Fruit fly (Drosophila melanogaster) whole organism, embryonic: ENCODE results near the gene CG14840.

Experiments
- Asciz ChIP-seq: fragments of 200-800 bp; sonication (Bioruptor generic); optimal IDR thresholded peaks from 2 replicates; lab custom pipeline; 2017; ENCODE audit warnings: missing biosample characterization, mild to moderate bottlenecking, missing genetic modification characterization, missing genetic modification reagents
- Awh ChIP-seq: fragments of 200-800 bp; sonication (Bioruptor generic); IDR thresholded peaks from 2 replicates; pipeline ENCODE4, ENCODE4 v1.3.6; 2022; ENCODE audit warnings: missing biosample characterization, missing genetic modification characterization
- B-H2 ChIP-seq: fragments of 200-800 bp; sonication (Bioruptor generic); optimal IDR thresholded peaks from 2 replicates; lab custom pipeline; 2018; ENCODE audit warnings: missing biosample characterization, mild to moderate bottlenecking, missing genetic modification characterization
- Bdp1 ChIP-seq: fragments of 200-800 bp; sonication (Bioruptor generic); optimal IDR thresholded peaks from 3 replicates; lab custom pipeline; 2016; ENCODE audit warnings: missing biosample characterization, missing genetic modification characterization
- CG10959 ChIP-seq: fragments of 200-800 bp; sonication (Bioruptor generic); IDR thresholded peaks from 2 replicates; pipeline ENCODE4 v1.3.6; 2022; ENCODE audit warnings: missing biosample characterization, missing genetic modification characterization
- CG11723 ChIP-seq: fragments of 200-800 bp; sonication (Bioruptor generic); optimal IDR thresholded peaks from 2 replicates; lab custom pipeline; 2017; ENCODE audit warnings: missing biosample characterization, mild to moderate bottlenecking, missing genetic modification characterization
- CG12744 ChIP-seq: fragments of 200-800 bp; sonication (Bioruptor generic); optimal IDR thresholded peaks from 2 replicates; lab custom pipeline; 2016; ENCODE audit warnings: missing biosample characterization, missing genetic modification characterization
- CG15269 ChIP-seq: fragments of 200-800 bp; sonication (Bioruptor generic); optimal IDR thresholded peaks from 2 replicates; lab custom pipeline; 2018; ENCODE audit warnings: missing biosample characterization, mild to moderate bottlenecking, missing genetic modification characterization, moderate library complexity
- CG15479 ChIP-seq: fragments of 200-800 bp; sonication (Bioruptor generic); optimal IDR thresholded peaks from 3 replicates; lab custom pipeline; 2019; ENCODE audit warnings: missing biosample characterization, mild to moderate bottlenecking, missing genetic modification characterization, moderate library complexity
- CG16813 ChIP-seq: fragments of 200-800 bp; sonication (Bioruptor generic); IDR thresholded peaks from 3 replicates; pipeline ENCODE4 v1.3.6; 2022; ENCODE audit warnings: missing biosample characterization, missing genetic modification characterization; ENCODE audit not compliant: partially characterized antibody
- CG17328 ChIP-seq: fragments of 200-800 bp; sonication (Bioruptor generic); IDR thresholded peaks from 2 replicates; pipeline ENCODE4 v1.3.6; 2022; ENCODE audit warnings: missing biosample characterization, missing genetic modification characterization
- CG2712 ChIP-seq: fragments of 200-800 bp; optimal IDR thresholded peaks from 3 replicates; lab custom pipeline; 2019; ENCODE audit warnings: missing biosample characterization, mild to moderate bottlenecking, missing genetic modification characterization, moderate library complexity
- CG30403 ChIP-seq: fragments of 200-800 bp; sonication (Bioruptor generic); optimal IDR thresholded peaks from 3 replicates; lab custom pipeline; 2016; ENCODE audit warnings: missing biosample characterization, missing genetic modification characterization
- CG3065 ChIP-seq: fragments of 200-800 bp; sonication (Bioruptor generic); optimal IDR thresholded peaks from 2 replicates; lab custom pipeline; 2016; ENCODE audit warnings: missing biosample characterization, missing genetic modification characterization
- CG3726 ChIP-seq: fragments of 200-800 bp; sonication (Bioruptor generic); IDR thresholded peaks from 3 replicates; pipeline ENCODE4, ENCODE4 v1.3.6; 2022; ENCODE audit warnings: missing biosample characterization, missing genetic modification characterization
- CG3995 ChIP-seq: fragments of 200-800 bp; sonication (Bioruptor generic); optimal IDR thresholded peaks from 3 replicates; lab custom pipeline; 2016; ENCODE audit warnings: missing biosample characterization, missing genetic modification characterization
- CG4707 ChIP-seq: fragments of 200-800 bp; sonication (Bioruptor generic); optimal IDR thresholded peaks from 2 replicates; lab custom pipeline; 2018; ENCODE audit warnings: missing biosample characterization, mild to moderate bottlenecking, missing genetic modification characterization, moderate library complexity
- CG5180 ChIP-seq: fragments of 200-800 bp; sonication (Bioruptor generic); optimal IDR thresholded peaks from 3 replicates; lab custom pipeline; 2017; ENCODE audit warnings: missing biosample characterization, missing genetic modification characterization, mild to moderate bottlenecking, moderate library complexity, missing genetic modification reagents
- CG6654 ChIP-seq: fragments of 200-800 bp; sonication (Bioruptor generic); optimal IDR thresholded peaks from 2 replicates; lab custom pipeline; 2017; ENCODE audit warnings: missing biosample characterization, mild to moderate bottlenecking, missing genetic modification characterization
- CG9609 ChIP-seq: fragments of 200-800 bp; sonication (Bioruptor generic); optimal IDR thresholded peaks from 3 replicates; lab custom pipeline; 2016; ENCODE audit warnings: missing biosample characterization, missing genetic modification characterization
- CG9797 ChIP-seq: fragments of 200-800 bp; sonication (Bioruptor generic); optimal IDR thresholded peaks from 3 replicates; lab custom pipeline; 2018; ENCODE audit warnings: missing biosample characterization, mild to moderate bottlenecking, missing genetic modification characterization
- CG9817 ChIP-seq: fragments of 200-800 bp; sonication (Bioruptor generic); optimal IDR thresholded peaks from 2 replicates; lab custom pipeline; 2018; ENCODE audit warnings: missing biosample characterization, mild to moderate bottlenecking, missing genetic modification characterization, moderate library complexity
- D ChIP-seq, 2 experiments: fragments of 200-800 bp in 1 of 2; fragments of >200 bp in 1 of 2; sonication (Bioruptor generic) in 1 of 2; optimal IDR thresholded peaks; 2 replicates in 1 of 2; 3 replicates in 1 of 2; lab custom pipeline; 2017; ENCODE audit warnings: mild to moderate bottlenecking in 1 of 2, missing biosample characterization in 1 of 2, missing genetic modification characterization in 1 of 2, missing genetic modification reagents in 1 of 2
- Dbx ChIP-seq: fragments of 200-800 bp; sonication (Bioruptor generic); IDR thresholded peaks from 3 replicates; pipeline ENCODE4 v1.3.6; 2022; ENCODE audit warnings: missing biosample characterization, missing genetic modification characterization
- Deaf1 ChIP-seq: fragments of 200-800 bp; optimal IDR thresholded peaks from 3 replicates; lab custom pipeline; 2019; ENCODE audit warnings: missing biosample characterization, mild to moderate bottlenecking, missing genetic modification characterization, moderate library complexity
- Dek ChIP-seq: fragments of 200-800 bp; sonication (Bioruptor generic); optimal IDR thresholded peaks from 3 replicates; lab custom pipeline; 2019; ENCODE audit warnings: missing biosample characterization, mild to moderate bottlenecking, missing genetic modification characterization, moderate library complexity
- Gsc ChIP-seq: fragments of 200-800 bp; sonication (Bioruptor generic); IDR thresholded peaks from 2 replicates; pipeline ENCODE4 v1.3.6; 2022; ENCODE audit warnings: missing biosample characterization, missing genetic modification characterization
- H15 ChIP-seq: fragments of 200-800 bp; sonication (Bioruptor generic); IDR thresholded peaks from 3 replicates; pipeline ENCODE4 v1.3.6; 2022; ENCODE audit warnings: missing biosample characterization, missing genetic modification characterization
- HmgD ChIP-seq: fragments of 200-800 bp; sonication (Bioruptor generic); optimal IDR thresholded peaks from 3 replicates; lab custom pipeline; 2016; ENCODE audit warnings: missing biosample characterization, missing genetic modification characterization
- Hr39 ChIP-seq: fragments of >200 bp; optimal IDR thresholded peaks from 2 replicates; lab custom pipeline; 2017
- MESR4 ChIP-seq: fragments of 200-800 bp; sonication (Bioruptor generic); optimal IDR thresholded peaks from 2 replicates; lab custom pipeline; 2018; ENCODE audit warnings: missing biosample characterization, mild to moderate bottlenecking, missing genetic modification characterization, moderate library complexity
- MTF-1 ChIP-seq: fragments of 200-800 bp; sonication (Bioruptor generic); optimal IDR thresholded peaks from 2 replicates; lab custom pipeline; 2018; ENCODE audit warnings: missing biosample characterization, mild to moderate bottlenecking, missing genetic modification characterization, borderline replicate concordance
- Med ChIP-seq: fragments of 200-800 bp; sonication (Bioruptor generic); peaks from one replicate; lab custom pipeline; 2016; ENCODE audit warnings: missing biosample characterization, missing genetic modification characterization, mild to moderate bottlenecking, inconsistent platforms, moderate library complexity
- NC2α ChIP-seq: fragments of 200-800 bp; sonication (Bioruptor generic); optimal IDR thresholded peaks from 2 replicates; lab custom pipeline; 2016; ENCODE audit warnings: missing biosample characterization, missing genetic modification characterization
- Sox100B ChIP-seq: fragments of 200-800 bp; sonication (Bioruptor generic); optimal IDR thresholded peaks from 3 replicates; lab custom pipeline; 2018; ENCODE audit warnings: missing biosample characterization, mild to moderate bottlenecking, missing genetic modification characterization
- Trl ChIP-seq, 3 experiments: fragments of >200 bp in 2 of 3; fragments of 200-800 bp in 1 of 3; sonication (Bioruptor generic) in 1 of 3; optimal IDR thresholded peaks; 2 replicates in 1 of 3; 3 replicates in 2 of 3; lab custom pipeline; 2016 to 2017; ENCODE audit warnings: missing biosample characterization in 1 of 3, missing genetic modification characterization in 1 of 3
- chinmo ChIP-seq: fragments of 200-800 bp; sonication (Bioruptor generic); IDR thresholded peaks from 4 replicates; pipeline ENCODE4 v1.3.6; 2022; ENCODE audit warnings: missing biosample characterization, missing genetic modification characterization; ENCODE audit not compliant: partially characterized antibody
- eve ChIP-seq, 2 experiments: fragments of >200 bp; optimal IDR thresholded peaks; 2 replicates each; lab custom pipeline; 2017; ENCODE audit warnings: missing biosample characterization in 2 of 2, missing genetic modification characterization in 2 of 2
- gt ChIP-seq: fragments of 200-800 bp; sonication (Bioruptor generic); IDR thresholded peaks from 2 replicates; pipeline ENCODE4 v1.3.6; 2022; ENCODE audit warnings: missing biosample characterization, missing genetic modification characterization
- lola ChIP-seq, 3 experiments: fragments of >200 bp in 2 of 3; fragments of 200-800 bp in 1 of 3; sonication (Bioruptor generic) in 1 of 3; optimal IDR thresholded peaks; 2 replicates each; lab custom pipeline; 2017 to 2019; ENCODE audit warnings: missing biosample characterization in 3 of 3, missing genetic modification characterization in 3 of 3, mild to moderate bottlenecking in 1 of 3, moderate library complexity in 1 of 3
- mirr ChIP-seq: fragments of 200-800 bp; sonication (Bioruptor generic); optimal IDR thresholded peaks from 3 replicates; lab custom pipeline; 2018; ENCODE audit warnings: missing biosample characterization, mild to moderate bottlenecking, missing genetic modification characterization
- pho ChIP-seq: fragments of 200-800 bp; sonication (Bioruptor generic); optimal IDR thresholded peaks from 2 replicates; lab custom pipeline; 2016; ENCODE audit warnings: missing biosample characterization, missing genetic modification characterization
- prd ChIP-seq, 3 experiments: fragments of >200 bp in 2 of 3; fragments of 200-800 bp in 1 of 3; sonication (Bioruptor generic) in 1 of 3; optimal IDR thresholded peaks in 2 of 3; IDR thresholded peaks in 1 of 3; 2 replicates in 2 of 3; 3 replicates in 1 of 3; pipeline versions ENCODE4 v1.3.6 to Lab custom; 2017 to 2022; ENCODE audit warnings: missing biosample characterization in 1 of 3, missing genetic modification characterization in 1 of 3
- pum ChIP-seq: fragments of 200-800 bp; sonication (Bioruptor generic); optimal IDR thresholded peaks from 2 replicates; lab custom pipeline; 2016; ENCODE audit warnings: missing biosample characterization, missing genetic modification characterization
- sens-2 ChIP-seq: fragments of 200-800 bp; sonication (Bioruptor generic); IDR thresholded peaks from 2 replicates; pipeline ENCODE4 v1.3.6; 2022; ENCODE audit warnings: missing biosample characterization, missing genetic modification characterization
- trem ChIP-seq: fragments of 200-800 bp; optimal IDR thresholded peaks from 3 replicates; lab custom pipeline; 2019; ENCODE audit warnings: missing biosample characterization, mild to moderate bottlenecking, missing genetic modification characterization, moderate library complexity
- tup ChIP-seq: fragments of 200-800 bp; sonication (Bioruptor generic); optimal IDR thresholded peaks from 2 replicates; lab custom pipeline; 2016; ENCODE audit warnings: missing biosample characterization, mild to moderate bottlenecking, missing genetic modification characterization, moderate library complexity
- tx ChIP-seq: fragments of 200-800 bp; sonication (Bioruptor generic); optimal IDR thresholded peaks from 2 replicates; lab custom pipeline; 2016; ENCODE audit warnings: missing biosample characterization, missing genetic modification characterization
- zen ChIP-seq: fragments of 200-800 bp; sonication (Bioruptor generic); optimal IDR thresholded peaks from 3 replicates; lab custom pipeline; 2018; ENCODE audit warnings: missing biosample characterization, mild to moderate bottlenecking, missing genetic modification characterization, moderate library complexity

Gene CG14840

dm6 chr3R:14308801-14309217 lies 47.8 kb upstream of the CG14840 start, which contains the start of gene Polr2I (continued):
- no peak for TF ChIP-seq CG11723 (GFP tag; lab: Kevin White, UChicago)
- TF ChIP-seq Hr39: no peak
- peak; percentile 44 for TF ChIP-seq CG15269 (tag; lab: Kevin White, UChicago)
- TF ChIP-seq zen (tag; lab: Kevin White, UChicago): peak; percentile 36
- TF ChIP-seq Dek: peak; percentile 13
- no peak for TF ChIP-seq prd (optimal IDR thresholded peaks at IDR 0.05; lab: Kevin White, UChicago)
- TF ChIP-seq prd (GFP tag; IDR thresholded peaks at IDR 0.05; lab: Robert Waterston, UW): peak; percentile 46; the same call in 1 of the 3 replicates
- no peak for TF ChIP-seq B-H2 (GFP tag; lab: Kevin White, UChicago)
- peak in 1 of 3 experiments; percentile 40 for TF ChIP-seq lola (GFP tag; optimal IDR thresholded peaks at IDR 0.05; lab: Kevin White, UChicago)
- TF ChIP-seq Bdp1 (GFP tag; lab: Kevin White, UChicago): no peak
- TF ChIP-seq Dbx (GFP tag; lab: Robert Waterston, UW): 0 out of 3 replicates have a peak, but pooled peaks have one; percentile 13
- TF ChIP-seq gt: no peak
- no peak for TF ChIP-seq CG3726 (GFP tag; lab: Robert Waterston, UW)
- no peak for TF ChIP-seq Gsc (GFP tag; lab: Robert Waterston, UW)
- TF ChIP-seq Deaf1 (tag; lab: Kevin White, UChicago): no peak
- no peak for TF ChIP-seq mirr (GFP tag; lab: Kevin White, UChicago)
- no peak for TF ChIP-seq CG9609 (GFP tag; lab: Kevin White, UChicago)
- no peak for TF ChIP-seq NC2α (GFP tag; lab: Kevin White, UChicago)
- TF ChIP-seq tx: no peak
- peak; percentile 54 for TF ChIP-seq CG2712 (tag; lab: Kevin White, UChicago)
- no peak for TF ChIP-seq Trl (optimal IDR thresholded peaks at IDR 0.05; lab: Kevin White, UChicago)
- TF ChIP-seq Trl (GFP tag; optimal IDR thresholded peaks at IDR 0.05; lab: Kevin White, UChicago): no peak
- no peak for TF ChIP-seq H15
- no peak for TF ChIP-seq CG16813 (GFP tag; lab: Robert Waterston, UW)
- 0 out of 4 replicates have a peak, but pooled peaks have one; percentile 23 for TF ChIP-seq chinmo (GFP tag; lab: Robert Waterston, UW)
- peak; percentile 12 for TF ChIP-seq trem (tag; lab: Kevin White, UChicago)
- no peak for TF ChIP-seq CG4707 (GFP tag; lab: Kevin White, UChicago)
- TF ChIP-seq CG12744 (GFP tag; lab: Kevin White, UChicago): no peak
- peak; percentile 34 for TF ChIP-seq CG9797 (GFP tag; lab: Kevin White, UChicago)
- no peak for TF ChIP-seq HmgD (GFP tag; lab: Kevin White, UChicago)
- TF ChIP-seq Sox100B (GFP tag; lab: Kevin White, UChicago): no peak
- no peak for TF ChIP-seq Awh (GFP tag; lab: Robert Waterston, UW)
- TF ChIP-seq CG3065 (GFP tag; lab: Kevin White, UChicago): no peak
- peak; percentile 48 for TF ChIP-seq CG9817
- no peak for TF ChIP-seq pho (GFP tag; lab: Kevin White, UChicago)
- no peak for TF ChIP-seq Med (GFP tag; lab: Kevin White, UChicago)
- TF ChIP-seq eve (GFP tag; optimal IDR thresholded peaks at IDR 0.05; lab: Kevin White, UChicago): no peak
- TF ChIP-seq MTF-1 (GFP tag; lab: Kevin White, UChicago): no peak
- no peak for TF ChIP-seq sens-2
- no peak for TF ChIP-seq pum (GFP tag; lab: Kevin White, UChicago)
- peak; percentile 88 for TF ChIP-seq CG10959 (GFP tag; lab: Robert Waterston, UW)
- TF ChIP-seq CG6654: no peak
- TF ChIP-seq CG17328: no peak
- TF ChIP-seq tup: no peak
- TF ChIP-seq D (optimal IDR thresholded peaks at IDR 0.05; lab: Kevin White, UChicago): no peak
- no peak for TF ChIP-seq D (GFP tag; optimal IDR thresholded peaks at IDR 0.05; lab: Kevin White, UChicago)
- peak; percentile 57 for TF ChIP-seq CG30403
- no peak for TF ChIP-seq CG15479 (GFP tag; lab: Kevin White, UChicago)
- peak; percentile 29 for TF ChIP-seq CG3995 (GFP tag; lab: Kevin White, UChicago)
- peak; percentile 37 for TF ChIP-seq MESR4
- no peak for TF ChIP-seq CG5180
- TF ChIP-seq Asciz (GFP tag; lab: Kevin White, UChicago): no peak
